Worm (Caenorhabditis elegans) whole organism, late embryonic: ENCODE results near the gene C09G1.5.

Experiments
- C38D4.7 ChIP-seq: fragments of 200-800 bp; sonication (Bioruptor generic); optimal IDR thresholded peaks from 2 replicates; lab custom pipeline; 2018; ENCODE audit warnings: mild to moderate bottlenecking, missing genetic modification characterization, moderate library complexity, missing compliant biosample characterization
- K02D7.2 ChIP-seq: sonication (generic microtip); optimal IDR thresholded peaks from 2 replicates; lab custom pipeline; 2017; ENCODE audit warnings: mild to moderate bottlenecking, missing genetic modification characterization, missing compliant biosample characterization
- K09A11.1 ChIP-seq: sonication (generic microtip); optimal IDR thresholded peaks from 2 replicates; lab custom pipeline; 2017; ENCODE audit warnings: antibody characterized with exemption, mild to moderate bottlenecking, missing genetic modification characterization, missing compliant biosample characterization; ENCODE audit not compliant: insufficient read depth
- T23F11.4 ChIP-seq: fragments of 200-800 bp; sonication (Bioruptor generic); optimal IDR thresholded peaks from 2 replicates; lab custom pipeline; 2018; ENCODE audit warnings: mild to moderate bottlenecking, missing genetic modification characterization, missing compliant biosample characterization
- ahr-1 ChIP-seq: sonication (generic microtip); optimal IDR thresholded peaks from 2 replicates; lab custom pipeline; 2016; ENCODE audit warnings: missing genetic modification characterization, missing compliant biosample characterization
- ama-1 ChIP-seq: fragments of 150-350 bp; optimal IDR thresholded peaks from 2 replicates; lab custom pipeline; 2014
- ceh-19 ChIP-seq: fragments of 200-800 bp; sonication (Bioruptor generic); optimal IDR thresholded peaks from 2 replicates; lab custom pipeline; 2018; ENCODE audit warnings: mild to moderate bottlenecking, missing genetic modification characterization, missing compliant biosample characterization
- ceh-31 ChIP-seq: sonication (generic microtip); optimal IDR thresholded peaks from 2 replicates; lab custom pipeline; 2016; ENCODE audit warnings: missing genetic modification characterization, missing compliant biosample characterization
- ceh-34 ChIP-seq: sonication (generic microtip); optimal IDR thresholded peaks from 2 replicates; lab custom pipeline; 2016; ENCODE audit warnings: mild to moderate bottlenecking, missing genetic modification characterization, missing compliant biosample characterization
- ceh-6 ChIP-seq: fragments of 200-800 bp; sonication (Bioruptor generic); optimal IDR thresholded peaks from 2 replicates; lab custom pipeline; 2018; ENCODE audit warnings: mild to moderate bottlenecking, missing genetic modification characterization, missing compliant biosample characterization
- dmd-4 ChIP-seq: sonication (generic microtip); optimal IDR thresholded peaks from 2 replicates; lab custom pipeline; 2016; ENCODE audit warnings: borderline replicate concordance, missing genetic modification characterization, missing compliant biosample characterization
- elt-2 ChIP-seq: sonication (generic microtip); optimal IDR thresholded peaks from 2 replicates; lab custom pipeline; 2016; ENCODE audit warnings: missing genetic modification reagents, missing genetic modification characterization, missing compliant biosample characterization
- eyg-1 ChIP-seq: sonication (generic microtip); optimal IDR thresholded peaks from 2 replicates; lab custom pipeline; 2016; ENCODE audit warnings: missing genotype, missing genetic modification characterization, missing compliant biosample characterization
- fkh-10 ChIP-seq: fragments of 150-350 bp; optimal IDR thresholded peaks from 2 replicates; lab custom pipeline; 2014; ENCODE audit warnings: missing biosample characterization, missing genetic modification reagents, missing genetic modification characterization
- fkh-6 ChIP-seq: sonication (generic microtip); optimal IDR thresholded peaks from 2 replicates; lab custom pipeline; 2016; ENCODE audit warnings: missing genetic modification characterization, missing compliant biosample characterization
- gmeb-2 ChIP-seq: sonication (generic microtip); optimal IDR thresholded peaks from 2 replicates; lab custom pipeline; 2016; ENCODE audit warnings: missing genetic modification characterization, inconsistent platforms, missing compliant biosample characterization
- hlh-15 ChIP-seq: sonication (generic microtip); optimal IDR thresholded peaks from 2 replicates; lab custom pipeline; 2016; ENCODE audit warnings: missing genetic modification characterization, missing compliant biosample characterization
- hlh-6 ChIP-seq: sonication (generic microtip); optimal IDR thresholded peaks from 2 replicates; lab custom pipeline; 2016; ENCODE audit warnings: missing genotype, missing genetic modification characterization, missing compliant biosample characterization
- hlh-8 ChIP-seq: sonication (generic microtip); optimal IDR thresholded peaks from 2 replicates; lab custom pipeline; 2016; ENCODE audit warnings: missing genotype, missing genetic modification characterization, missing compliant biosample characterization
- lim-6 ChIP-seq: sonication (generic microtip); optimal IDR thresholded peaks from 2 replicates; lab custom pipeline; 2016; ENCODE audit warnings: missing genetic modification characterization, missing compliant biosample characterization
- mec-3 ChIP-seq: sonication (generic microtip); optimal IDR thresholded peaks from 2 replicates; lab custom pipeline; 2016; ENCODE audit warnings: borderline replicate concordance, missing genetic modification characterization, missing compliant biosample characterization
- nfya-1 ChIP-seq: sonication (generic microtip); optimal IDR thresholded peaks from 2 replicates; lab custom pipeline; 2017; ENCODE audit warnings: missing genetic modification characterization, mild to moderate bottlenecking, missing compliant biosample characterization, antibody characterized with exemption, moderate library complexity
- nhr-11 ChIP-seq: fragments of 150-350 bp; optimal IDR thresholded peaks from 2 replicates; lab custom pipeline; 2014; ENCODE audit warnings: missing biosample characterization, missing genetic modification characterization
- nhr-232 ChIP-seq: sonication (generic microtip); optimal IDR thresholded peaks from 2 replicates; lab custom pipeline; 2016; ENCODE audit warnings: missing genetic modification characterization, missing compliant biosample characterization
- npax-4 ChIP-seq: sonication (generic microtip); optimal IDR thresholded peaks from 2 replicates; lab custom pipeline; 2016; ENCODE audit warnings: missing genetic modification characterization, missing compliant biosample characterization
- pax-1 ChIP-seq: fragments of 150-350 bp; optimal IDR thresholded peaks from 2 replicates; lab custom pipeline; 2014; ENCODE audit warnings: missing biosample characterization, missing genetic modification characterization
- ref-2 ChIP-seq: sonication (generic microtip); optimal IDR thresholded peaks from 2 replicates; lab custom pipeline; 2016; ENCODE audit warnings: missing genetic modification characterization, missing compliant biosample characterization
- syd-9 ChIP-seq: sonication (generic microtip); optimal IDR thresholded peaks from 2 replicates; lab custom pipeline; 2016; ENCODE audit warnings: mild to moderate bottlenecking, missing genetic modification characterization, moderate library complexity, missing compliant biosample characterization
- tbx-7 ChIP-seq: sonication (generic microtip); optimal IDR thresholded peaks from 2 replicates; lab custom pipeline; 2016; ENCODE audit warnings: missing genotype, missing genetic modification characterization, missing compliant biosample characterization
- unc-3 ChIP-seq, 2 experiments: fragments of 200-800 bp in 1 of 2; sonication (Bioruptor generic) in 1 of 2; sonication (generic microtip) in 1 of 2; conservative IDR thresholded peaks in 1 of 2; optimal IDR thresholded peaks in 1 of 2; 2 replicates each; pipeline versions ENCODE4 v1.3.6 to Lab custom; 2016 to 2022; ENCODE audit warnings: missing compliant biosample characterization in 2 of 2, missing genetic modification characterization in 2 of 2, missing genetic modification reagents in 1 of 2
- unc-42 ChIP-seq: sonication (generic microtip); optimal IDR thresholded peaks from 2 replicates; lab custom pipeline; 2016; ENCODE audit warnings: missing genotype, missing genetic modification characterization, missing compliant biosample characterization
- unc-55 ChIP-seq: sonication (generic microtip); optimal IDR thresholded peaks from 2 replicates; lab custom pipeline; 2017; ENCODE audit warnings: missing biosample characterization, missing genetic modification reagents, missing genetic modification characterization
- unc-86 ChIP-seq: sonication (generic microtip); optimal IDR thresholded peaks from 2 replicates; lab custom pipeline; 2016; ENCODE audit warnings: missing genetic modification characterization, missing compliant biosample characterization
- zip-5 ChIP-seq: sonication (generic microtip); optimal IDR thresholded peaks from 2 replicates; lab custom pipeline; 2016; ENCODE audit warnings: missing genetic modification characterization, missing compliant biosample characterization

C09G1.5 gene

ce11 chrX:15923440-15923839 is 35.4 kb upstream of the C09G1.5 start, which contains the start of gene F31B9.3:
F31B9.3 (plus strand) TSS chrX:15923740.
- TF ChIP-seq fkh-6 = no peak
- no peak for TF ChIP-seq gmeb-2 (tag; lab: Kevin White, UChicago)
- TF ChIP-seq C38D4.7 = no peak
- TF ChIP-seq unc-55 (GFP tag; lab: Kevin White, UChicago) = no peak
- TF ChIP-seq unc-42 (tag; lab: Kevin White, UChicago) = no peak
- TF ChIP-seq fkh-10 (GFP tag; lab: Kevin White, UChicago) = no peak
- TF ChIP-seq lim-6 (tag; lab: Kevin White, UChicago) = no peak
- no peak for TF ChIP-seq ceh-31 (tag; lab: Kevin White, UChicago)
- no peak for TF ChIP-seq ceh-6 (GFP tag; lab: Kevin White, UChicago)
- no peak for TF ChIP-seq ceh-19 (GFP tag; lab: Kevin White, UChicago)
- TF ChIP-seq unc-86 (tag; lab: Kevin White, UChicago) = no peak
- TF ChIP-seq T23F11.4 (GFP tag; lab: Kevin White, UChicago) = no peak
- TF ChIP-seq tbx-7 (tag; lab: Kevin White, UChicago) = no peak
- TF ChIP-seq nhr-11 (tag; lab: Kevin White, UChicago) = no peak

- no peak for TF ChIP-seq ref-2 (tag; lab: Kevin White, UChicago)
- TF ChIP-seq mec-3 (tag; lab: Kevin White, UChicago) = no peak
- TF ChIP-seq unc-3 (GFP tag; conservative IDR thresholded peaks at IDR 0.05; lab: Robert Waterston, UW) = no peak
- no peak for TF ChIP-seq unc-3 (tag; optimal IDR thresholded peaks at IDR 0.05; lab: Kevin White, UChicago)
- TF ChIP-seq K02D7.2 (tag; lab: Kevin White, UChicago) = no peak
- no peak for TF ChIP-seq ceh-6 (GFP tag; lab: Kevin White, UChicago)
- no peak for TF ChIP-seq ama-1 (lab: Kevin White, UChicago)
- TF ChIP-seq syd-9 (tag; lab: Kevin White, UChicago) = no peak
- no peak for TF ChIP-seq hlh-6 (tag; lab: Kevin White, UChicago)
- no peak for TF ChIP-seq dmd-4 (tag; lab: Kevin White, UChicago)
- TF ChIP-seq nhr-232 (tag; lab: Kevin White, UChicago) = no peak
- TF ChIP-seq unc-55 (GFP tag; lab: Kevin White, UChicago) = no peak
These were observed 26.0 kb upstream of the C09G1.5 start for ce11 chrX:15932859-15933258.

ce11 chrX:15937854-15938253 is 21.0 kb upstream of the C09G1.5 start:
- no peak for TF ChIP-seq unc-55 (GFP tag; lab: Kevin White, UChicago)
- no peak for TF ChIP-seq elt-2 (tag; lab: Kevin White, UChicago)
- TF ChIP-seq C38D4.7 = no peak
- TF ChIP-seq eyg-1 = no peak
- no peak for TF ChIP-seq hlh-15
- TF ChIP-seq ceh-34 (tag; lab: Kevin White, UChicago) = peak; percentile 5
- TF ChIP-seq zip-5 (tag; lab: Kevin White, UChicago) = no peak

ce11 chrX:15939224-15939623 is 19.6 kb upstream of the C09G1.5 start, which contains the start of gene mrp-3:
mrp-3 (minus strand) TSS chrX:15939324.
- TF ChIP-seq eyg-1 (no peak), hlh-8 (tag; lab: Kevin White, UChicago) (no peak), npax-4 (no peak), pax-1 (no peak), nfya-1 (tag; lab: Kevin White, UChicago) (no peak), K09A11.1 (tag; lab: Kevin White, UChicago) (no peak), unc-55 (GFP tag; lab: Kevin White, UChicago) (no peak), ahr-1 (tag; lab: Kevin White, UChicago) (no peak)
